Worm (Caenorhabditis elegans): ENCODE data around the gene C50B6.9.

C50B6.9 gene

ce11 chrV:13375861-13376260, 39.7 kb downstream of the C50B6.9 start:
- TF ChIP-seq nhr-71 (tag; optimal IDR thresholded peaks at IDR 0.05) (peak; percentile 19), snu-23 (GFP tag; optimal IDR thresholded peaks at IDR 0.05) (peak; percentile 30), nhr-20 (tag; optimal IDR thresholded peaks at IDR 0.05) (peak; percentile 38), mep-1 (tag; optimal IDR thresholded peaks at IDR 0.05) (peak; percentile 55), lsy-2 (tag; optimal IDR thresholded peaks at IDR 0.05) (peak in 1 of 2 experiments; percentile 70), alr-1 (tag; optimal IDR thresholded peaks at IDR 0.05; ENCODE audit: borderline replicate concordance) (no peak), blmp-1 (tag; optimal IDR thresholded peaks at IDR 0.05) (peak; percentile 71), nhr-85 (tag) (peak; percentile 95), rnt-1 (tag; optimal IDR thresholded peaks at IDR 0.05) (peak; percentile 19), swsn-7 (tag; optimal IDR thresholded peaks at IDR 0.05) (no peak), lin-14 (GFP tag; optimal IDR thresholded peaks at IDR 0.05) (peak; percentile 83), grh-1 (GFP tag; IDR thresholded peaks at IDR 0.05) (peak; percentile 94), zag-1 (tag; optimal IDR thresholded peaks at IDR 0.05) (no peak), C16A3.4 (tag; optimal IDR thresholded peaks at IDR 0.05) (peak; percentile 14), nhr-90 (tag; optimal IDR thresholded peaks at IDR 0.05; ENCODE audit: poor library complexity) (peak; percentile 26), irx-1 (tag; optimal IDR thresholded peaks at IDR 0.05) (no peak), egl-27 (tag; optimal IDR thresholded peaks at IDR 0.05) (no peak), unc-62 (GFP tag; optimal IDR thresholded peaks at IDR 0.05) (no peak), elt-3 (tag; optimal IDR thresholded peaks at IDR 0.05) (peak in 1 of 6 experiments; percentile 12), skn-1 (tag; optimal IDR thresholded peaks at IDR 0.05) (no peak), nhr-47 (tag; optimal IDR thresholded peaks at IDR 0.05) (peak; percentile 2), dpl-1 (GFP tag; optimal IDR thresholded peaks at IDR 0.05) (peak in 1 of 3 experiments; percentile 1), nhr-76 (tag; optimal IDR thresholded peaks at IDR 0.05) (no peak)

ce11 chrV:13377130-13377529, 41.0 kb downstream of the C50B6.9 start:
- no peak for TF ChIP-seq mdl-1 (tag; optimal IDR thresholded peaks at IDR 0.05)
- no peak for TF ChIP-seq ceh-8 (GFP tag; optimal IDR thresholded peaks at IDR 0.05)
- peak; percentile 37 for TF ChIP-seq nhr-71 (tag; optimal IDR thresholded peaks at IDR 0.05)
- TF ChIP-seq dsc-1 (tag; optimal IDR thresholded peaks at IDR 0.05) = no peak
- TF ChIP-seq F16B12.6 (tag; optimal IDR thresholded peaks at IDR 0.05) = no peak
- TF ChIP-seq hlh-4 (tag; optimal IDR thresholded peaks at IDR 0.05) = no peak
- TF ChIP-seq zag-1 (tag; optimal IDR thresholded peaks at IDR 0.05) = no peak
- no peak for TF ChIP-seq mep-1 (tag; optimal IDR thresholded peaks at IDR 0.05)
- no peak for TF ChIP-seq ces-1 (GFP tag; optimal IDR thresholded peaks at IDR 0.05)
- TF ChIP-seq lin-39 (tag; optimal IDR thresholded peaks at IDR 0.05) = no peak
- no peak for TF ChIP-seq nhr-77 (tag; optimal IDR thresholded peaks at IDR 0.05)
- TF ChIP-seq ets-5 (GFP tag; IDR thresholded peaks at IDR 0.05) = no peak
- TF ChIP-seq xbp-1 (tag; optimal IDR thresholded peaks at IDR 0.05) = no peak
- no peak for TF ChIP-seq fos-1 (tag; optimal IDR thresholded peaks at IDR 0.05)
- no peak for TF ChIP-seq nhr-47 (tag; optimal IDR thresholded peaks at IDR 0.05)
- TF ChIP-seq zip-4 (GFP tag; optimal IDR thresholded peaks at IDR 0.05) = no peak
- TF ChIP-seq unc-98 (GFP tag; IDR thresholded peaks at IDR 0.05) = no peak
- TF ChIP-seq egl-27 (tag; optimal IDR thresholded peaks at IDR 0.05) = no peak
- no peak for TF ChIP-seq unc-62 (GFP tag; optimal IDR thresholded peaks at IDR 0.05)
- peak; percentile 26 for TF ChIP-seq pax-3 (tag; optimal IDR thresholded peaks at IDR 0.05)
- TF ChIP-seq hlh-17 (GFP tag; optimal IDR thresholded peaks at IDR 0.05; ENCODE audit: borderline replicate concordance) = no peak
- TF ChIP-seq fkh-8 (tag; optimal IDR thresholded peaks at IDR 0.05) = no peak
- no peak for TF ChIP-seq nhr-85 (tag)
- no peak for TF ChIP-seq lin-15B (tag; optimal IDR thresholded peaks at IDR 0.05)
- TF ChIP-seq rnt-1 (tag; optimal IDR thresholded peaks at IDR 0.05) = no peak
- TF ChIP-seq Y116A8C.19 (tag; optimal IDR thresholded peaks at IDR 0.05; ENCODE audit: borderline replicate concordance) = no peak
- no peak for TF ChIP-seq fkh-4 (tag; optimal IDR thresholded peaks at IDR 0.05; ENCODE audit: borderline replicate concordance)
- peak; percentile 30 for TF ChIP-seq nhr-20 (tag; optimal IDR thresholded peaks at IDR 0.05)
- no peak for TF ChIP-seq ama-1 (optimal IDR thresholded peaks at IDR 0.05)
- no peak for TF ChIP-seq ztf-4 (tag; optimal IDR thresholded peaks at IDR 0.05)
- no peak for TF ChIP-seq lir-3 (tag; optimal IDR thresholded peaks at IDR 0.05; ENCODE audit: poor library complexity)
- no peak for TF ChIP-seq mab-9 (GFP tag; IDR thresholded peaks at IDR 0.05)
- no peak for TF ChIP-seq tlp-1 (tag; optimal IDR thresholded peaks at IDR 0.05)
- no peak for TF ChIP-seq aha-1 (tag; optimal IDR thresholded peaks at IDR 0.05)
- no peak for TF ChIP-seq fkh-10 (GFP tag; optimal IDR thresholded peaks at IDR 0.05)
- TF ChIP-seq sup-37 (GFP tag; optimal IDR thresholded peaks at IDR 0.05) = no peak
- TF ChIP-seq vab-15 (tag; optimal IDR thresholded peaks at IDR 0.05) = no peak

Data from whole organism, L1 larva.